Fruit fly (Drosophila melanogaster) whole organism, embryonic: ENCODE measurements around the gene SelT.

ENCODE experiments used
- BtbVII ChIP-seq: fragments of 200-800 bp; sonication (Bioruptor generic); optimal IDR thresholded peaks from 3 replicates; lab custom pipeline; 2017; ENCODE audit warnings: missing biosample characterization, mild to moderate bottlenecking, missing genetic modification characterization
- C15 ChIP-seq: fragments of 200-800 bp; sonication (Bioruptor generic); IDR thresholded peaks from 3 replicates; pipeline ENCODE4 v1.3.6; 2022; ENCODE audit warnings: missing biosample characterization, missing genetic modification characterization
- CG10431 ChIP-seq: fragments of 200-800 bp; sonication (Bioruptor generic); optimal IDR thresholded peaks from 3 replicates; lab custom pipeline; 2018; ENCODE audit warnings: missing biosample characterization, mild to moderate bottlenecking, missing genetic modification characterization
- CG12236 ChIP-seq: fragments of 200-800 bp; sonication (Bioruptor generic); optimal IDR thresholded peaks from 2 replicates; lab custom pipeline; 2016; ENCODE audit warnings: missing biosample characterization, missing genetic modification characterization
- CG1233 ChIP-seq: fragments of 200-800 bp; sonication (Bioruptor generic); optimal IDR thresholded peaks from 4 replicates; lab custom pipeline; 2018; ENCODE audit warnings: missing biosample characterization, mild to moderate bottlenecking, missing genetic modification characterization
- CG12744 ChIP-seq: fragments of 200-800 bp; sonication (Bioruptor generic); optimal IDR thresholded peaks from 2 replicates; lab custom pipeline; 2016; ENCODE audit warnings: missing biosample characterization, missing genetic modification characterization
- CG14014 ChIP-seq: fragments of 200-800 bp; sonication (Bioruptor generic); IDR thresholded peaks from 2 replicates; pipeline ENCODE4 v1.3.6; 2022; ENCODE audit warnings: missing biosample characterization, missing genetic modification characterization
- CG17568 ChIP-seq: fragments of 200-800 bp; sonication (Bioruptor generic); optimal IDR thresholded peaks from 2 replicates; lab custom pipeline; 2018; ENCODE audit warnings: missing biosample characterization, mild to moderate bottlenecking, missing genetic modification characterization, moderate library complexity
- CG17612 ChIP-seq: fragments of 200-800 bp; sonication (Bioruptor generic); IDR thresholded peaks from 2 replicates; pipeline ENCODE4 v1.3.6; 2022; ENCODE audit warnings: missing biosample characterization, missing genetic modification characterization
- CG2129 ChIP-seq: fragments of 200-800 bp; sonication (Bioruptor generic); IDR thresholded peaks from 2 replicates; pipeline ENCODE4 v1.3.6; 2022; ENCODE audit warnings: missing biosample characterization, missing genetic modification characterization; ENCODE audit not compliant: partially characterized antibody
- CG2889 ChIP-seq: fragments of 200-800 bp; sonication (Bioruptor generic); IDR thresholded peaks from 3 replicates; pipeline ENCODE4 v1.3.6; 2022; ENCODE audit warnings: missing biosample characterization, missing genetic modification characterization
- CG3847 ChIP-seq: fragments of 200-800 bp; sonication (Bioruptor generic); IDR thresholded peaks from 2 replicates; pipeline ENCODE4 v1.3.6; 2022; ENCODE audit warnings: missing biosample characterization, missing genetic modification characterization
- CG3995 ChIP-seq: fragments of 200-800 bp; sonication (Bioruptor generic); optimal IDR thresholded peaks from 3 replicates; lab custom pipeline; 2016; ENCODE audit warnings: missing biosample characterization, missing genetic modification characterization
- CG4424 ChIP-seq: fragments of 200-800 bp; sonication (Bioruptor generic); optimal IDR thresholded peaks from 3 replicates; lab custom pipeline; 2016; ENCODE audit warnings: missing biosample characterization, missing genetic modification characterization
- CG4854 ChIP-seq: fragments of 200-800 bp; sonication (Bioruptor generic); optimal IDR thresholded peaks from 2 replicates; lab custom pipeline; 2016; ENCODE audit warnings: missing biosample characterization, missing genetic modification characterization, inconsistent platforms
- CG5180 ChIP-seq: fragments of 200-800 bp; sonication (Bioruptor generic); optimal IDR thresholded peaks from 3 replicates; lab custom pipeline; 2017; ENCODE audit warnings: missing biosample characterization, missing genetic modification characterization, mild to moderate bottlenecking, moderate library complexity, missing genetic modification reagents
- CG6175 ChIP-seq: fragments of 200-800 bp; sonication (Bioruptor generic); IDR thresholded peaks from 3 replicates; pipeline ENCODE4 v1.3.6; 2022; ENCODE audit warnings: missing biosample characterization, missing genetic modification characterization
- CG6689 ChIP-seq: fragments of 200-800 bp; sonication (Bioruptor generic); IDR thresholded peaks from 2 replicates; pipeline ENCODE4 v1.3.6; 2022; ENCODE audit warnings: missing biosample characterization, missing genetic modification characterization
- CG6765 ChIP-seq: fragments of 200-800 bp; sonication (Bioruptor generic); optimal IDR thresholded peaks from 3 replicates; lab custom pipeline; 2017; ENCODE audit warnings: missing biosample characterization, mild to moderate bottlenecking, missing genetic modification characterization
- CoRest ChIP-seq: fragments of 200-800 bp; sonication (Bioruptor generic); optimal IDR thresholded peaks from 3 replicates; lab custom pipeline; 2018; ENCODE audit warnings: missing biosample characterization, mild to moderate bottlenecking, missing genetic modification characterization, moderate library complexity
- D ChIP-seq, 2 experiments: fragments of 200-800 bp in 1 of 2; fragments of >200 bp in 1 of 2; sonication (Bioruptor generic) in 1 of 2; optimal IDR thresholded peaks; 2 replicates in 1 of 2; 3 replicates in 1 of 2; lab custom pipeline; 2017; ENCODE audit warnings: mild to moderate bottlenecking in 1 of 2, missing biosample characterization in 1 of 2, missing genetic modification characterization in 1 of 2, missing genetic modification reagents in 1 of 2
- D19A ChIP-seq: fragments of 200-800 bp; optimal IDR thresholded peaks from 3 replicates; lab custom pipeline; 2019; ENCODE audit warnings: missing biosample characterization, mild to moderate bottlenecking, missing genetic modification characterization, moderate library complexity
- Dip2 ChIP-seq: fragments of 200-800 bp; sonication (Bioruptor generic); IDR thresholded peaks from 2 replicates; pipeline ENCODE4 v1.3.6; 2022; ENCODE audit warnings: missing biosample characterization, missing genetic modification characterization
- Dp ChIP-seq: fragments of 200-800 bp; sonication (Bioruptor generic); optimal IDR thresholded peaks from 2 replicates; lab custom pipeline; 2018; ENCODE audit warnings: missing biosample characterization, mild to moderate bottlenecking, missing genetic modification characterization, moderate library complexity
- E2f1 ChIP-seq: fragments of 200-800 bp; sonication (Bioruptor generic); IDR thresholded peaks from 2 replicates; pipeline ENCODE4 v1.3.6; 2022; ENCODE audit warnings: missing biosample characterization, missing genetic modification characterization
- HLH4C ChIP-seq: fragments of 200-800 bp; sonication (Bioruptor generic); IDR thresholded peaks from 3 replicates; pipeline ENCODE4 v1.3.6; 2022; ENCODE audit warnings: missing biosample characterization, missing genetic modification characterization; ENCODE audit not compliant: partially characterized antibody
- HLHmδ ChIP-seq: fragments of 200-800 bp; sonication (Bioruptor generic); optimal IDR thresholded peaks from 2 replicates; lab custom pipeline; 2018; ENCODE audit warnings: missing biosample characterization, mild to moderate bottlenecking, missing genetic modification characterization, moderate library complexity
- Hey ChIP-seq: fragments of 200-800 bp; sonication (Bioruptor generic); optimal IDR thresholded peaks from 3 replicates; lab custom pipeline; 2018; ENCODE audit warnings: missing biosample characterization, mild to moderate bottlenecking, missing genetic modification characterization
- HmgZ ChIP-seq: fragments of 200-800 bp; sonication (Bioruptor generic); optimal IDR thresholded peaks from 2 replicates; lab custom pipeline; 2018; ENCODE audit warnings: missing biosample characterization, mild to moderate bottlenecking, missing genetic modification characterization
- Hmr ChIP-seq: fragments of 200-800 bp; sonication (Bioruptor generic); optimal IDR thresholded peaks from 3 replicates; lab custom pipeline; 2017; ENCODE audit warnings: mild to moderate bottlenecking, missing biosample characterization, missing genetic modification reagents, missing genetic modification characterization
- Hsf ChIP-seq: fragments of 200-800 bp; sonication (Bioruptor generic); optimal IDR thresholded peaks from 3 replicates; lab custom pipeline; 2016; ENCODE audit warnings: missing biosample characterization, missing genetic modification characterization
- Meics ChIP-seq: fragments of 200-800 bp; sonication (Bioruptor generic); optimal IDR thresholded peaks from 2 replicates; lab custom pipeline; 2017; ENCODE audit warnings: missing biosample characterization, mild to moderate bottlenecking, missing genetic modification characterization
- Myb ChIP-seq: fragments of 200-800 bp; sonication (Bioruptor generic); optimal IDR thresholded peaks from 2 replicates; lab custom pipeline; 2016; ENCODE audit warnings: missing biosample characterization, missing genetic modification characterization
- Nf-YC ChIP-seq: fragments of 200-800 bp; optimal IDR thresholded peaks from 3 replicates; lab custom pipeline; 2019; ENCODE audit warnings: missing biosample characterization, mild to moderate bottlenecking, missing genetic modification characterization, moderate library complexity
- Sry-β ChIP-seq: fragments of 200-800 bp; sonication (Bioruptor generic); optimal IDR thresholded peaks from 2 replicates; lab custom pipeline; 2018; ENCODE audit warnings: missing biosample characterization, mild to moderate bottlenecking, missing genetic modification characterization, moderate library complexity
- Ssrp ChIP-seq: fragments of 200-800 bp; sonication (Bioruptor generic); optimal IDR thresholded peaks from 2 replicates; lab custom pipeline; 2018; ENCODE audit warnings: missing biosample characterization, mild to moderate bottlenecking, missing genetic modification characterization, moderate library complexity
- al ChIP-seq: fragments of 200-800 bp; sonication (Bioruptor generic); IDR thresholded peaks from 2 replicates; pipeline ENCODE4 v1.3.6; 2022; ENCODE audit warnings: missing biosample characterization, missing genetic modification characterization
- btn ChIP-seq: fragments of 200-800 bp; sonication (Bioruptor generic); optimal IDR thresholded peaks from 2 replicates; lab custom pipeline; 2016; ENCODE audit warnings: missing biosample characterization, missing genetic modification characterization
- dysf ChIP-seq: fragments of 200-800 bp; sonication (Bioruptor generic); IDR thresholded peaks from 3 replicates; pipeline ENCODE4 v1.3.6; 2022; ENCODE audit warnings: missing biosample characterization, missing genetic modification characterization
- fd64A ChIP-seq: fragments of 200-800 bp; sonication (Bioruptor generic); optimal IDR thresholded peaks from 3 replicates; lab custom pipeline; 2018; ENCODE audit warnings: missing biosample characterization, mild to moderate bottlenecking, missing genetic modification characterization
- ham ChIP-seq: fragments of 200-800 bp; sonication (Bioruptor generic); IDR thresholded peaks from 2 replicates; pipeline ENCODE4 v1.3.6; 2022; ENCODE audit warnings: missing biosample characterization, missing genetic modification characterization
- inv ChIP-seq: fragments of 200-800 bp; sonication (Bioruptor generic); IDR thresholded peaks from 2 replicates; pipeline ENCODE4 v1.3.6; 2022; ENCODE audit warnings: missing biosample characterization, missing genetic modification characterization; ENCODE audit not compliant: partially characterized antibody
- kay ChIP-seq: fragments of 200-800 bp; sonication (Bioruptor generic); optimal IDR thresholded peaks from 2 replicates; lab custom pipeline; 2016; ENCODE audit warnings: missing biosample characterization, missing genetic modification characterization
- nmo ChIP-seq: fragments of 200-800 bp; sonication (Bioruptor generic); optimal IDR thresholded peaks from 2 replicates; lab custom pipeline; 2018; ENCODE audit warnings: missing biosample characterization, mild to moderate bottlenecking, missing genetic modification characterization, moderate library complexity
- scrt ChIP-seq: fragments of 200-800 bp; sonication (Bioruptor generic); optimal IDR thresholded peaks from 2 replicates; lab custom pipeline; 2018; ENCODE audit warnings: missing biosample characterization, mild to moderate bottlenecking, missing genetic modification characterization, moderate library complexity
- slbo ChIP-seq: fragments of 200-800 bp; sonication (Bioruptor generic); IDR thresholded peaks from 2 replicates; pipeline ENCODE4 v1.3.6; 2022; ENCODE audit warnings: missing biosample characterization, missing genetic modification characterization
- vvl ChIP-seq: fragments of 200-800 bp; sonication (Bioruptor generic); IDR thresholded peaks from 2 replicates; pipeline ENCODE4 v1.3.6; 2022; ENCODE audit warnings: missing biosample characterization, missing genetic modification characterization
- wdn ChIP-seq: fragments of 200-800 bp; sonication (Bioruptor generic); IDR thresholded peaks from 2 replicates; pipeline ENCODE4 v1.3.6; 2022; ENCODE audit warnings: missing biosample characterization, missing genetic modification characterization
- wor ChIP-seq: fragments of 200-800 bp; sonication (Bioruptor generic); IDR thresholded peaks from 2 replicates; pipeline ENCODE4 v1.3.6; 2022; ENCODE audit warnings: missing biosample characterization, missing genetic modification characterization

Gene SelT

DNA sequence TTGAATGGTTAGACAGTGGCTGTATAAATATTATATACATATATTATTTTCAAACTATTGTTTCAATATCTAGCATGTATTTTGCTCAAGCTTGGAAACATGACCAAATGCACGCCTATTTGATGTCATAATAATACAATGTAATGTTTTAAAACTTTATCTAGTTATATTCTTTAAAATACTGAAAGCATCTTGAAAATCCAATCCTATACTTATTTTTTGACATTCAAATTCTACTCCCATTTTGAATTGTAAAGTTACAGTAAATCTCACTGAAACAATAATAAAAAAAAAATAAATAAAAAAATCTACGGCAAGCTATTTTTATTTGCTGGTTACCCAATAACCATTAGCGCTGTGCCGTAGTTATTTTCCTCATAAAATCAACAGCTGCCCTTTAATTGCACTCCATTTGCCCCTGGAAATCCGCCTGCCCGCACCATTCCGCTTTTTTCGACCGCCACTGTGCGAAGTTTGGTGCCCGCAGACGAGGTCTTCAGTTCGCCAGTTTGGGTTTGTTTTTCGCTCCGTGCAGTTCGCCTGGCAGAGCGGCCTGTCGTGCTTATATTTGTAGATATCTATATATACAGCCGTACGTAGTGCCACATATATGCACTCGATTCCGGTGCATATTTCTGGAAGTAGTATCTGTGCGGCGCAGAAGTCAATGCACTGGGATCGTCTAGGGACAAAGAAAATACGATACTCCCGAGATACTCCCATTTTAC lies 34.3 kb downstream of the SelT start (continued):
- peak; percentile 46 for TF ChIP-seq BtbVII
- TF ChIP-seq HLHmδ (GFP tag; lab: Kevin White, UChicago) = no peak
- peak; percentile 13 for TF ChIP-seq CG12236 (GFP tag; lab: Kevin White, UChicago)
- no peak for TF ChIP-seq CG3995 (GFP tag; lab: Kevin White, UChicago)
- 0 out of 3 replicates have a peak, but pooled peaks have one; percentile 21 for TF ChIP-seq C15
- 0 out of 2 replicates have a peak, but pooled peaks have one; percentile 27 for TF ChIP-seq wdn (GFP tag; lab: Robert Waterston, UW)
- TF ChIP-seq CG12744 (GFP tag; lab: Kevin White, UChicago) = no peak
- TF ChIP-seq wor = no peak
- TF ChIP-seq CoRest (tag; lab: Kevin White, UChicago) = peak; percentile 49
- peak; percentile 68 for TF ChIP-seq Meics (GFP tag; lab: Kevin White, UChicago)
- no peak for TF ChIP-seq al (GFP tag; lab: Robert Waterston, UW)
- TF ChIP-seq CG5180 (GFP tag; lab: Kevin White, UChicago) = peak; percentile 26
- peak; percentile 18 for TF ChIP-seq Myb (GFP tag; lab: Kevin White, UChicago)
- no peak for TF ChIP-seq HmgZ (tag; lab: Kevin White, UChicago)
- TF ChIP-seq Dp (GFP tag; lab: Kevin White, UChicago) = no peak
- TF ChIP-seq CG17568 (GFP tag; lab: Kevin White, UChicago) = no peak
- no peak for TF ChIP-seq CG6175 (GFP tag; lab: Robert Waterston, UW)
- TF ChIP-seq slbo (GFP tag; lab: Robert Waterston, UW) = peak; percentile 69
- no peak for TF ChIP-seq btn (GFP tag; lab: Kevin White, UChicago)
- peak; percentile 75 for TF ChIP-seq D19A
- no peak for TF ChIP-seq Dip2 (GFP tag; lab: Robert Waterston, UW)
- no peak for TF ChIP-seq CG17612
- no peak for TF ChIP-seq Hey
- TF ChIP-seq CG10431 (GFP tag; lab: Kevin White, UChicago) = peak; percentile 8
- peak; percentile 43 for TF ChIP-seq Nf-YC (tag; lab: Kevin White, UChicago)
- no peak for TF ChIP-seq CG2129
- TF ChIP-seq kay (GFP tag; lab: Kevin White, UChicago) = no peak
- TF ChIP-seq HLH4C = no peak
- TF ChIP-seq CG4854 (GFP tag; lab: Kevin White, UChicago) = no peak
- TF ChIP-seq Ssrp (tag; lab: Kevin White, UChicago) = peak; percentile 46
- no peak for TF ChIP-seq inv
- peak; percentile 34 for TF ChIP-seq E2f1 (GFP tag; lab: Robert Waterston, UW)
- peak; percentile 45; the same call in 1 of the 2 replicates for TF ChIP-seq CG6689 (GFP tag; lab: Robert Waterston, UW)
- TF ChIP-seq CG3847 (GFP tag; lab: Robert Waterston, UW) = 0 out of 2 replicates have a peak, but pooled peaks have one; percentile 40
- no peak for TF ChIP-seq fd64A (GFP tag; lab: Kevin White, UChicago)
- TF ChIP-seq CG14014 (GFP tag; lab: Robert Waterston, UW) = peak; percentile 64; the same call in 1 of the 2 replicates
- TF ChIP-seq CG4424 (GFP tag; lab: Kevin White, UChicago) = peak; percentile 63
- TF ChIP-seq vvl (GFP tag; lab: Robert Waterston, UW) = peak; percentile 27; the same call in 1 of the 2 replicates
- peak; percentile 54 for TF ChIP-seq nmo (GFP tag; lab: Kevin White, UChicago)
- TF ChIP-seq Hmr = peak; percentile 48
- peak; percentile 19 for TF ChIP-seq CG1233 (GFP tag; lab: Kevin White, UChicago)
- peak; percentile 27 for TF ChIP-seq Hsf (GFP tag; lab: Kevin White, UChicago)
- TF ChIP-seq CG6765 (GFP tag; lab: Kevin White, UChicago) = peak; percentile 26
- TF ChIP-seq ham (GFP tag; lab: Robert Waterston, UW) = no peak; the same call in 1 of the 2 replicates
- peak; percentile 44; the same call in 1 of the 3 replicates for TF ChIP-seq dysf (GFP tag; lab: Robert Waterston, UW)
- TF ChIP-seq CG2889 (GFP tag; lab: Robert Waterston, UW) = no peak; the same call in 2 of the 3 replicates
- no peak for TF ChIP-seq Sry-β (GFP tag; lab: Kevin White, UChicago)
- TF ChIP-seq scrt (GFP tag; lab: Kevin White, UChicago) = no peak
- TF ChIP-seq D (optimal IDR thresholded peaks at IDR 0.05; lab: Kevin White, UChicago) = no peak
- peak; percentile 50 for TF ChIP-seq D (GFP tag; optimal IDR thresholded peaks at IDR 0.05; lab: Kevin White, UChicago)
